Worm (Caenorhabditis elegans): ENCODE results near the gene srsx-16.
A peak's percentile ranks its signal among the peaks of the same experiment; 100 is the strongest.

Gene srsx-16

DNA sequence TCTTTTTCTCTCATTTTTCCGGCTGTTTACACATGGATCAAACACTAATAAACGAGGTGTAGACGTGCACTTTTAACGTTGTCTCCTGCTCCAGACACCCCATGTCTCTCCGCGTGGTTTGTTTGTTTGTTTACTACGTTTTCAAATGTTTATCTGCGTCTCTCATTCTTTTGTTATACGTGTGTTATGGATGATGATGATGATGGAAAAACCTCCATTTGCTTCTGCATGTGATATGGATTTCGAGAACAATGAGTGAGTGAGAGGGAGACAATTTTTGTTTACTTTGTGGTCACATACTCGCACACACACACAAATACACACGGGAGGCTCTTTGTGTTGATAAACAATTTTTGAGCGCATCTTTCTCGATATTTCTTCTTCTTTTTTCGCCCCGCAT is 15.1 kb downstream of the srsx-16 start:
- no peak for TF ChIP-seq ZK337.2 (GFP tag; IDR thresholded peaks at IDR 0.05)
- TF ChIP-seq aha-1 (tag), result peak; percentile 98
- peak; percentile 53 for TF ChIP-seq dmd-6 (GFP tag; IDR thresholded peaks at IDR 0.05)
- TF ChIP-seq mxl-3 (GFP tag; optimal IDR thresholded peaks at IDR 0.05), result peak; percentile 52
- TF ChIP-seq F37D6.2 (tag; optimal IDR thresholded peaks at IDR 0.05), result peak; percentile 29
- peak; percentile 53 for TF ChIP-seq nhr-48 (tag; optimal IDR thresholded peaks at IDR 0.05)
- TF ChIP-seq hmg-1.1 (GFP tag; IDR thresholded peaks at IDR 0.05), result 0 out of 2 replicates have a peak, but pooled peaks have one; percentile 22
- TF ChIP-seq spr-1 (tag; optimal IDR thresholded peaks at IDR 0.05), result peak; percentile 32
- peak; percentile 37 for TF ChIP-seq T20F7.1 (GFP tag; optimal IDR thresholded peaks at IDR 0.05)
- 0 out of 2 replicates have a peak, but pooled peaks have one; percentile 55 for TF ChIP-seq saeg-2 (GFP tag; IDR thresholded peaks at IDR 0.05)
- TF ChIP-seq hif-1 (tag; optimal IDR thresholded peaks at IDR 0.05), result peak; percentile 83 to 97
- no peak for TF ChIP-seq gei-8 (GFP tag; optimal IDR thresholded peaks at IDR 0.05)
- no peak for TF ChIP-seq nhr-6 (tag; optimal IDR thresholded peaks at IDR 0.05)
- 0 out of 2 replicates have a peak, but pooled peaks have one; percentile 49 for TF ChIP-seq tag-97 (GFP tag; IDR thresholded peaks at IDR 0.05)
- peak; percentile 41; the same call in 1 of the 2 replicates for TF ChIP-seq egl-43 (GFP tag; IDR thresholded peaks at IDR 0.05)
- TF ChIP-seq set-16 (GFP tag; IDR thresholded peaks at IDR 0.05), result 0 out of 2 replicates have a peak, but pooled peaks have one; percentile 5
- no peak for TF ChIP-seq tra-1 (GFP tag; IDR thresholded peaks at IDR 0.05)
- no peak for TF ChIP-seq lin-1 (GFP tag; IDR thresholded peaks at IDR 0.05)
- TF ChIP-seq daf-16 (GFP tag; optimal IDR thresholded peaks at IDR 0.05), result peak; percentile 66 to 98
- peak; percentile 99 for TF ChIP-seq daf-16 (tag; optimal IDR thresholded peaks at IDR 0.05)
- no peak for TF ChIP-seq zip-2 (tag; optimal IDR thresholded peaks at IDR 0.05)
- TF ChIP-seq dpl-1 (GFP tag; optimal IDR thresholded peaks at IDR 0.05), result peak; percentile 42
- peak; percentile 98 for TF ChIP-seq hlh-30 (tag; optimal IDR thresholded peaks at IDR 0.05; ENCODE audit: insufficient read depth)
- TF ChIP-seq F49E8.2 (tag; optimal IDR thresholded peaks at IDR 0.05; ENCODE audit: borderline replicate concordance), result no peak
- peak; percentile 4 for TF ChIP-seq fkh-10 (GFP tag; optimal IDR thresholded peaks at IDR 0.05)
- no peak for TF ChIP-seq vab-7 (GFP tag; IDR thresholded peaks at IDR 0.05)
- peak; percentile 39 to 84 for TF ChIP-seq lsy-2 (tag; optimal IDR thresholded peaks at IDR 0.05)
- TF ChIP-seq unc-62 (GFP tag; optimal IDR thresholded peaks at IDR 0.05 in 1 of 2), result peak in 1 of 2 experiments; percentile 67
- TF ChIP-seq unc-62 (tag; optimal IDR thresholded peaks at IDR 0.05), result no peak
- TF ChIP-seq mdl-1 (tag; optimal IDR thresholded peaks at IDR 0.05), result peak; percentile 52 to 92
- no peak for TF ChIP-seq D1046.2 (GFP tag; IDR thresholded peaks at IDR 0.05)
- peak; percentile 72 for TF ChIP-seq ama-1 (optimal IDR thresholded peaks at IDR 0.05)
- TF ChIP-seq madf-5 (GFP tag; IDR thresholded peaks at IDR 0.05), result no peak
- TF ChIP-seq nhr-77 (tag; optimal IDR thresholded peaks at IDR 0.05), result peak; percentile 30
- peak; percentile 65 for TF ChIP-seq mdt-29 (GFP tag; IDR thresholded peaks at IDR 0.05)
- TF ChIP-seq nhr-11 (tag; optimal IDR thresholded peaks at IDR 0.05), result peak; percentile 92
- peak; percentile 69 for TF ChIP-seq rbr-2 (tag; optimal IDR thresholded peaks at IDR 0.05)
- peak; percentile 62 for TF ChIP-seq nhr-102 (tag; optimal IDR thresholded peaks at IDR 0.05)
- peak; percentile 54 for TF ChIP-seq T26A8.4 (GFP tag; IDR thresholded peaks at IDR 0.05)
- TF ChIP-seq pha-4 (GFP tag; IDR thresholded peaks at IDR 0.05), result peak; percentile 84
- TF ChIP-seq pha-4 (tag; optimal IDR thresholded peaks at IDR 0.05), result peak; percentile 98
- TF ChIP-seq nhr-28 (tag; optimal IDR thresholded peaks at IDR 0.05), result peak; percentile 51
- peak; percentile 82 for TF ChIP-seq mep-1 (tag; optimal IDR thresholded peaks at IDR 0.05)
- peak; percentile 92 for TF ChIP-seq hlh-11 (tag; optimal IDR thresholded peaks at IDR 0.05)
- peak; percentile 27; the same call in 1 of the 2 replicates for TF ChIP-seq php-3 (GFP tag; IDR thresholded peaks at IDR 0.05)
- TF ChIP-seq nhr-42 (GFP tag; IDR thresholded peaks at IDR 0.05), result peak; percentile 15; the same call in 1 of the 2 replicates
- TF ChIP-seq dve-1 (tag; optimal IDR thresholded peaks at IDR 0.05; ENCODE audit: insufficient read depth), result peak; percentile 98

Data from whole organism, L4 larva.